Worm (Caenorhabditis elegans) whole organism, L4 larva: ENCODE measurements around the gene misc-1.

ENCODE experiments used
- F26F4.8 ChIP-seq: fragments of 200-800 bp; sonication (Bioruptor generic); conservative IDR thresholded peaks from 2 replicates; pipeline ENCODE4 v1.3.6; 2022; ENCODE audit warnings: missing genetic modification characterization, missing compliant biosample characterization
- aha-1 ChIP-seq: fragments of 150-350 bp; peaks from one replicate; lab custom pipeline; 2014; ENCODE audit warnings: missing biosample characterization, missing genetic modification characterization
- arid-1 ChIP-seq: fragments of 200-800 bp; sonication (Bioruptor generic); conservative IDR thresholded peaks from 2 replicates; pipeline ENCODE4 v1.3.6; 2022; ENCODE audit warnings: missing genetic modification reagents, missing genetic modification characterization, missing compliant biosample characterization
- dmd-8 ChIP-seq: fragments of 200-800 bp; sonication (Bioruptor generic); IDR thresholded peaks from 2 replicates; pipeline ENCODE4 v1.3.6; 2022; ENCODE audit warnings: missing genetic modification characterization, missing compliant biosample characterization
- fos-1 ChIP-seq: fragments of 150-350 bp; optimal IDR thresholded peaks from 2 replicates; lab custom pipeline; 2014; ENCODE audit warnings: missing biosample characterization, missing genetic modification characterization
- lin-38 ChIP-seq: fragments of 200-800 bp; sonication (Bioruptor generic); IDR thresholded peaks from 2 replicates; pipeline ENCODE4 v1.3.6; 2022; ENCODE audit warnings: missing genetic modification reagents, missing genetic modification characterization, missing compliant biosample characterization
- lsy-2 ChIP-seq, 2 experiments: fragments of 150-350 bp in 1 of 2; sonication (generic microtip) in 1 of 2; optimal IDR thresholded peaks; 2 replicates each; lab custom pipeline; 2014 to 2017; ENCODE audit warnings: missing biosample characterization in 2 of 2, missing genetic modification characterization in 2 of 2
- madf-9 ChIP-seq: fragments of 200-800 bp; sonication (Bioruptor generic); conservative IDR thresholded peaks from 2 replicates; pipeline ENCODE4 v1.3.6; 2022; ENCODE audit warnings: missing genetic modification reagents, missing genetic modification characterization, missing compliant biosample characterization
- nhr-28 ChIP-seq: fragments of 150-350 bp; optimal IDR thresholded peaks from 2 replicates; lab custom pipeline; 2014; ENCODE audit warnings: missing biosample characterization, missing genetic modification characterization
- pqm-1 ChIP-seq: sonication (generic microtip); optimal IDR thresholded peaks from 2 replicates; lab custom pipeline; 2017; ENCODE audit warnings: missing biosample characterization, missing genetic modification characterization
- unc-39 ChIP-seq: sonication (generic microtip); optimal IDR thresholded peaks from 2 replicates; lab custom pipeline; 2017; ENCODE audit warnings: missing biosample characterization, missing genetic modification characterization
- unc-62 ChIP-seq, 3 experiments: fragments of 150-350 bp in 1 of 3; sonication (generic microtip); optimal IDR thresholded peaks in 2 of 3; peaks in 1 of 3; 1 replicate in 1 of 3; 2 replicates in 2 of 3; lab custom pipeline; 2014 to 2017; ENCODE audit warnings: missing biosample characterization in 3 of 3, missing genetic modification characterization in 3 of 3, missing genetic modification reagents in 3 of 3, missing genotype in 1 of 3

Gene misc-1

DNA sequence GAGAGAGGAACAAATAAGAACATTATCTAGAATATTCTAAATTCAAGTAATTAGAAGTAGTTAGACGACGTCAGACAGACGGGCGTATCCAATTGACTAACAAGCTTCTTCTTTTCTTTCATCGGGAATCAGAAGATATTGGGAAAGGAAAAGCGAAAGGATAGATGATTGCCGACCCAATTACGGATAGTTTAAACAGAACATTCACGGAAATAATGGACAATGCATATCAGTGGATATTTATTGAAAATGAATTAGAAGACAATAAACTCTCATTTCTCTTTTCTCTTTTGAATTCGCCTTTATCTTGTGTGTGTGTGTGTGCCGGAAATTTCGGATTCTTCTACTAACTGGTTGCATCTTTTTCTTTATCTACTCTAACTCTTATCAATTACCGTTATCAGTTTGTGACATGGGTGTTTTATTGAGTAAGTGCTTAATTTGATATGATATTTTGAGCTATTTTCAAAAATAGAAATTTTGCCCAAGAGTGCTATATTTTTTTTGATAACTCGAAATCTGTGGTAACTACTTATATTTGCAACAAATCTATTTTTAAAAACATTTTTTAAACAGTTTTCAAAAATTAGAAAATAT is 47.5 kb downstream of the misc-1 start:
- TF ChIP-seq lsy-2 (tag; optimal IDR thresholded peaks at IDR 0.05; lab: Kevin White, UChicago) (no peak), unc-62 (GFP tag; optimal IDR thresholded peaks at IDR 0.05 in 1 of 2; lab: Kevin White, UChicago) (peak in 1 of 2 experiments; percentile 60), unc-62 (tag; optimal IDR thresholded peaks at IDR 0.05; lab: Kevin White, UChicago) (no peak), aha-1 (tag; lab: Kevin White, UChicago) (peak; percentile 85), pqm-1 (tag; lab: Kevin White, UChicago) (peak; percentile 1), madf-9 (GFP tag; lab: Robert Waterston, UW) (no peak)

DNA sequence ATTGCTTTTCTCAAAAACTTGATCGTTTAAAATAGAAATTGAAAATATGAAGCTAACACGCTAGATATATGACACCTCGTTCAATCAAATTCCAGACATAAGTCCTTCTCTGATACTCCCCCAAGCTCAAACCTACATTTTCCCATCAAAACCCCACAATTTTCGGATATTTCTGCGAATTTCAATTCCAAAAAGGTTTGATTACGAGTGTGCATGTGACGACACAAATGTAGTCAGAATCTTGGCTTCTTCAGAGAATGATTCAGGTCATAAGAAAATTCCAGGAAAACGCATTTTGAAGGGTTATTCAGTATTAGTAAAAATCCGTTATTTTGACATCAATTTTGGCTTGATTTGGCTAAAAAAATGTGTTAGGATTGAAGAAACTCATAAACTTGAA is 48.4 kb downstream of the misc-1 start:
- TF ChIP-seq arid-1 (GFP tag; lab: Robert Waterston, UW) (no peak), dmd-8 (no peak)

DNA sequence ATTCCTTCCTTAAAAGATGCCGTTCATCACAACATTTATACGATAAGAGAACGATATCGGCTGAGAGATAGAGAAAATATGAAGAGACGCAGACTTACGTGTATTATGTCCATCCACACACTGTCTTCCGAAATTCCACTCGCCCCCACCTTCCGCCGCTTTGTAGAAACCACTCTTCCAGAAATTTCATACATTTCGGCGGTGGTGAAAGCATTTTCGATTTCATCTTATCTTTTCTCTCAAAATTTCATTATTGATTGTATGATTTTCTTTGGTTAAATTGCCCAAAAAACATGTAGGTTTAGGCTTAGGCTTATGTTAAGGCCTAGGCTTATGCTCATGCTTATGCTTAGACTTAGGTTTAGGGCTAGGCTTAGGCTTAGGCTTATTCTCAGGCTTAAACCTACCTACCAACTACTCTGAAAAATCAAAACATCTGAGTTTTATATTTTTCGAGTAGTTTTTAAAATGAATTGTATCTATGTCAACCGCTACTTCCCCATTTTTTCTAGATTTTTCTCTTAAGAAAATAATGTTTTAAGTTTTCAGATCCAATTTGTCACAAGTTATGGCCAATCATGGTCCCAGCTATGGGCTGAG is 50.9 kb downstream of the misc-1 start, which contains the start of gene cpn-2:
Gene cpn-2 (plus strand): TSS at position 550 of the 600 bp plus-strand sequence.
- TF ChIP-seq nhr-28 (tag; lab: Kevin White, UChicago) (no peak), unc-39 (tag; lab: Kevin White, UChicago) (no peak), fos-1 (no peak), lin-38 (GFP tag; lab: Robert Waterston, UW) (no peak), F26F4.8 (GFP tag; lab: Robert Waterston, UW) (no peak)
